Fruit fly (Drosophila melanogaster): ENCODE measurements around the gene Mrp4.

Mrp4 gene

DNA sequence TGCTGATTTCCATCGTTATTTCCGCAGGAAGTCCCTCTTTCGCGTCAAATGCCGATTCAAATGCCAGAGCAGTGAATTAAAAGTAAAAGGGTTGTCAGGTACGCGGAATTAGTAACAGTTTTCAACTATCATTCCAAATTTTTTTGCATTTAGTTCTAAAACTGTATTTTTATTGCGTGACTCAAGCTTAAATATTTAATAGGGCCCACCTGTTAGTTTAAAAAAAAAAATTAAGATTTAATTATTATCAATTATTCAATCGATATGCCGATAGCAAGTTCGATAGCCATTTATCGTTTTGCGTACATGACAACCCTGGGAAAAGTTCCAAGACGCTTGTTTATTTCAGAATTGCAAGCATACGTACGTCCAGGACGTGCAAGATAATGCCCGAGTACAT lies 54.0 kb downstream of the Mrp4 start, which contains the start of gene CG14711 (continued):
- TF ChIP-seq tap (tag; optimal IDR thresholded peaks at IDR 0.05) (peak; percentile 78), Optix (GFP tag; IDR thresholded peaks at IDR 0.05) (peak; percentile 53; the same call in 1 of the 3 replicates), lab (GFP tag; optimal IDR thresholded peaks at IDR 0.05) (no peak), phol (tag; optimal IDR thresholded peaks at IDR 0.05) (peak; percentile 88), lov (optimal IDR thresholded peaks at IDR 0.05) (no peak), lov (GFP tag; IDR thresholded peaks at IDR 0.05) (peak; percentile 83; the same call in 2 of the 3 replicates), ci (GFP tag; IDR thresholded peaks at IDR 0.05) (peak; percentile 89), CG12071 (GFP tag; optimal IDR thresholded peaks at IDR 0.05) (no peak), al (GFP tag; IDR thresholded peaks at IDR 0.05) (peak; percentile 79), onecut (GFP tag; IDR thresholded peaks at IDR 0.05) (peak; percentile 71), CG14667 (GFP tag; IDR thresholded peaks at IDR 0.05) (peak; percentile 52; the same call in 1 of the 2 replicates), bcd (GFP tag; optimal IDR thresholded peaks at IDR 0.05) (peak; percentile 80), bowl (GFP tag; IDR thresholded peaks at IDR 0.05) (peak; percentile 74; the same call in 1 of the 2 replicates), Hmx (GFP tag; optimal IDR thresholded peaks at IDR 0.05) (peak; percentile 31), Blimp-1 (GFP tag; optimal IDR thresholded peaks at IDR 0.05) (no peak), CG6813 (GFP tag; optimal IDR thresholded peaks at IDR 0.05) (no peak), CG10979 (tag; optimal IDR thresholded peaks at IDR 0.05) (peak; percentile 81), fd96Cb (tag; optimal IDR thresholded peaks at IDR 0.05) (peak; percentile 74), CG4282 (GFP tag; optimal IDR thresholded peaks at IDR 0.05) (no peak), Dp (GFP tag; optimal IDR thresholded peaks at IDR 0.05) (peak; percentile 66), CG15269 (tag; optimal IDR thresholded peaks at IDR 0.05) (no peak), pros (GFP tag; optimal IDR thresholded peaks at IDR 0.05) (peak; percentile 36), CG13123 (GFP tag; optimal IDR thresholded peaks at IDR 0.05) (peak; percentile 68), Mrtf (GFP tag; IDR thresholded peaks at IDR 0.05) (peak; percentile 82), fd64A (GFP tag; optimal IDR thresholded peaks at IDR 0.05) (no peak), Elba2 (GFP tag; optimal IDR thresholded peaks at IDR 0.05) (no peak), CG15011 (GFP tag; optimal IDR thresholded peaks at IDR 0.05) (no peak), ewg (GFP tag; optimal IDR thresholded peaks at IDR 0.05) (peak; percentile 66), Bteb2 (GFP tag; optimal IDR thresholded peaks at IDR 0.05) (peak; percentile 70), CG7839 (tag; optimal IDR thresholded peaks at IDR 0.05) (no peak), br (optimal IDR thresholded peaks at IDR 0.05) (no peak), D19B (GFP tag; optimal IDR thresholded peaks at IDR 0.05) (peak; percentile 48), Camta (GFP tag; optimal IDR thresholded peaks at IDR 0.05) (peak; percentile 70), Lim3 (GFP tag; IDR thresholded peaks at IDR 0.05) (0 out of 2 replicates have a peak, but pooled peaks have one; percentile 17), ac (GFP tag; optimal IDR thresholded peaks at IDR 0.05) (peak; percentile 26), CG11398 (GFP tag; optimal IDR thresholded peaks at IDR 0.05) (peak; percentile 35), caup (GFP tag; optimal IDR thresholded peaks at IDR 0.05; ENCODE audit: severe bottlenecking) (peak; percentile 83), amos (GFP tag; IDR thresholded peaks at IDR 0.05; ENCODE audit: partially characterized antibody) (peak; percentile 74), sens-2 (GFP tag; IDR thresholded peaks at IDR 0.05) (peak; percentile 65), ken (GFP tag; IDR thresholded peaks at IDR 0.05) (peak; percentile 65; the same call in 1 of the 3 replicates), HmgZ (tag; optimal IDR thresholded peaks at IDR 0.05) (peak; percentile 90), CG17385 (GFP tag; optimal IDR thresholded peaks at IDR 0.05) (peak; percentile 77), Dref (GFP tag; IDR thresholded peaks at IDR 0.05) (peak; percentile 77), chinmo (GFP tag; IDR thresholded peaks at IDR 0.05; ENCODE audit: partially characterized antibody) (0 out of 4 replicates have a peak, but pooled peaks have one; percentile 32), CG2678 (tag; optimal IDR thresholded peaks at IDR 0.05) (no peak), en (GFP tag; optimal IDR thresholded peaks at IDR 0.05) (peak; percentile 6), Doc3 (GFP tag; IDR thresholded peaks at IDR 0.05; ENCODE audit: partially characterized antibody) (peak; percentile 79), Opbp (GFP tag; IDR thresholded peaks at IDR 0.05; ENCODE audit: partially characterized antibody) (peak; percentile 59; the same call in 2 of the 3 replicates), CG7928 (GFP tag; optimal IDR thresholded peaks at IDR 0.05) (peak; percentile 14), disco-r (GFP tag; optimal IDR thresholded peaks at IDR 0.05) (no peak)
